Worm (Caenorhabditis elegans) whole organism, mixed stage, embryonic: ENCODE measurements around the gene ZK856.16.

ENCODE experiments used
- bed-3 ChIP-seq: fragments of 200-800 bp; sonication (Bioruptor generic); optimal IDR thresholded peaks from 3 replicates; lab custom pipeline; 2018; ENCODE audit warnings: mild to moderate bottlenecking, missing genetic modification characterization, moderate library complexity, missing compliant biosample characterization
- blmp-1 ChIP-seq: fragments of 150-350 bp; optimal IDR thresholded peaks from 2 replicates; lab custom pipeline; 2014; ENCODE audit warnings: missing biosample characterization, missing genetic modification characterization
- ces-1 ChIP-seq: fragments of 150-350 bp; optimal IDR thresholded peaks from 2 replicates; lab custom pipeline; 2014; ENCODE audit warnings: missing biosample characterization, missing genetic modification reagents, missing genetic modification characterization
- unc-39 ChIP-seq: fragments of 150-350 bp; optimal IDR thresholded peaks from 2 replicates; lab custom pipeline; 2014; ENCODE audit warnings: missing biosample characterization, missing genetic modification characterization
- zip-8 ChIP-seq: fragments of 150-350 bp; optimal IDR thresholded peaks from 2 replicates; lab custom pipeline; 2014; ENCODE audit warnings: missing biosample characterization, missing genetic modification characterization

DNA sequence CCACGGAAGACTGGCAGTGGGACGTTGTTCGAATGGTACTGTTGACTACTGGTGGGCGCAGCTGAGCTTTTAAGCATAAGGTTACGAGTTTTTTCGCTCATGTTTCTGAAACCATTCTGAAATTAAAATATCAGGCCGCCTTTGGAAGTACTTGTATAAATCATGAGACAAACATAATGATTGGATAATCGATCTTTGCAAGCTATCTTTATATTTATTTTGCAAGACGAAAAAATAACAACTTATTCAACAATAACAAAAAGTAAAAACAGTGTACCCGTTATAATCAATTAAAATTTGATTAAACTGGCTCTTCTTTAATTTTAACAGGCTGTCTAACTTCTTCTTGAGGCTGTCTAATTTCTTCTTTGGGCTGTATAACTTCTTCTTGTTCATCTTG, at the start of gene ZK856.16:
- TF ChIP-seq bed-3 (GFP tag; lab: Kevin White, UChicago) = no peak
- no peak for TF ChIP-seq unc-39
- no peak for TF ChIP-seq ces-1 (GFP tag; lab: Kevin White, UChicago)
- TF ChIP-seq zip-8 = no peak
- TF ChIP-seq blmp-1 (tag; lab: Kevin White, UChicago) = no peak
